Worm (Caenorhabditis elegans): ENCODE measurements around the gene lst-5.

The lst-5 gene

ce11 chrII:7024897-7025852 lies 2.5 kb downstream of the lst-5 start, which contains the start of gene znf-598:
Gene znf-598 (plus strand): TSS chrII:7025802.
- no peak for TF ChIP-seq tbx-2 (tag; optimal IDR thresholded peaks at IDR 0.05)
- peak; percentile 60 for TF ChIP-seq lin-15B (tag; optimal IDR thresholded peaks at IDR 0.05)
- TF ChIP-seq C34B4.2 (tag; optimal IDR thresholded peaks at IDR 0.05), result no peak
- no peak for TF ChIP-seq lir-3 (tag; optimal IDR thresholded peaks at IDR 0.05; ENCODE audit: poor library complexity)
- no peak for TF ChIP-seq nhr-76 (tag; optimal IDR thresholded peaks at IDR 0.05)
- TF ChIP-seq irx-1 (tag; optimal IDR thresholded peaks at IDR 0.05), result no peak
- TF ChIP-seq ceh-63 (GFP tag; optimal IDR thresholded peaks at IDR 0.05), result no peak
- TF ChIP-seq egl-13 (tag; optimal IDR thresholded peaks at IDR 0.05), result no peak
- TF ChIP-seq sptf-1 (tag; optimal IDR thresholded peaks at IDR 0.05), result no peak
- no peak for TF ChIP-seq ces-1 (GFP tag; optimal IDR thresholded peaks at IDR 0.05)
- no peak for TF ChIP-seq ceh-8 (GFP tag; optimal IDR thresholded peaks at IDR 0.05)
- TF ChIP-seq ztf-11 (tag; optimal IDR thresholded peaks at IDR 0.05), result no peak
- no peak for TF ChIP-seq mab-9 (GFP tag; IDR thresholded peaks at IDR 0.05)
- no peak for TF ChIP-seq aha-1 (tag; optimal IDR thresholded peaks at IDR 0.05)
- no peak for TF ChIP-seq hpl-2 (GFP tag; optimal IDR thresholded peaks at IDR 0.05)
- TF ChIP-seq sup-37 (GFP tag; optimal IDR thresholded peaks at IDR 0.05), result no peak
- TF ChIP-seq nhr-84 (tag; optimal IDR thresholded peaks at IDR 0.05), result no peak
- TF ChIP-seq blmp-1 (tag; optimal IDR thresholded peaks at IDR 0.05), result peak; percentile 52
- TF ChIP-seq nhr-90 (tag; optimal IDR thresholded peaks at IDR 0.05; ENCODE audit: poor library complexity), result no peak
- no peak for TF ChIP-seq fkh-4 (tag; optimal IDR thresholded peaks at IDR 0.05; ENCODE audit: borderline replicate concordance)
- TF ChIP-seq grh-1 (GFP tag; IDR thresholded peaks at IDR 0.05), result no peak
- no peak for TF ChIP-seq nhr-12 (tag; optimal IDR thresholded peaks at IDR 0.05)
- peak; percentile 15 for TF ChIP-seq skn-1 (tag; optimal IDR thresholded peaks at IDR 0.05)
- TF ChIP-seq snpc-4 (tag; optimal IDR thresholded peaks at IDR 0.05), result no peak
- peak; percentile 30 to 64 for TF ChIP-seq lin-35 (GFP tag; optimal IDR thresholded peaks at IDR 0.05)
- no peak for TF ChIP-seq nhr-19 (GFP tag; conservative IDR thresholded peaks at IDR 0.05)
- TF ChIP-seq rnt-1 (tag; optimal IDR thresholded peaks at IDR 0.05), result no peak
- TF ChIP-seq pax-3 (tag; optimal IDR thresholded peaks at IDR 0.05), result no peak
- no peak for TF ChIP-seq nhr-237 (tag; optimal IDR thresholded peaks at IDR 0.05)
- no peak for TF ChIP-seq aly-2 (tag; optimal IDR thresholded peaks at IDR 0.05)
- no peak for TF ChIP-seq hlh-4 (tag; optimal IDR thresholded peaks at IDR 0.05)
- TF ChIP-seq alr-1 (tag; optimal IDR thresholded peaks at IDR 0.05; ENCODE audit: borderline replicate concordance), result no peak
- peak; percentile 44 for TF ChIP-seq mep-1 (tag; optimal IDR thresholded peaks at IDR 0.05)
- TF ChIP-seq vab-15 (tag; optimal IDR thresholded peaks at IDR 0.05), result no peak
- TF ChIP-seq zag-1 (tag; optimal IDR thresholded peaks at IDR 0.05), result no peak
- TF ChIP-seq unc-30 (tag; optimal IDR thresholded peaks at IDR 0.05), result no peak
- no peak for TF ChIP-seq Y116A8C.19 (tag; optimal IDR thresholded peaks at IDR 0.05; ENCODE audit: borderline replicate concordance)
- TF ChIP-seq unc-86 (tag; optimal IDR thresholded peaks at IDR 0.05), result no peak
- no peak for TF ChIP-seq C04F5.9 (tag; optimal IDR thresholded peaks at IDR 0.05)
- TF ChIP-seq mef-2 (tag; optimal IDR thresholded peaks at IDR 0.05), result no peak
- no peak for TF ChIP-seq lin-39 (tag; optimal IDR thresholded peaks at IDR 0.05)
- TF ChIP-seq zip-4 (GFP tag; optimal IDR thresholded peaks at IDR 0.05), result no peak
- no peak for TF ChIP-seq pqm-1 (tag; optimal IDR thresholded peaks at IDR 0.05)
- no peak for TF ChIP-seq fos-1 (tag; optimal IDR thresholded peaks at IDR 0.05)
- no peak for TF ChIP-seq efl-3 (GFP tag; optimal IDR thresholded peaks at IDR 0.05)
- TF ChIP-seq unc-98 (GFP tag; IDR thresholded peaks at IDR 0.05), result no peak
- peak; percentile 21 for TF ChIP-seq C16A3.4 (tag; optimal IDR thresholded peaks at IDR 0.05)
- no peak for TF ChIP-seq lin-13 (GFP tag; optimal IDR thresholded peaks at IDR 0.05)
- TF ChIP-seq ceh-82 (tag; optimal IDR thresholded peaks at IDR 0.05), result peak in 1 of 3 experiments; percentile 13
- TF ChIP-seq nhr-77 (tag; optimal IDR thresholded peaks at IDR 0.05), result no peak
- TF ChIP-seq sox-4 (tag; optimal IDR thresholded peaks at IDR 0.05), result no peak
- TF ChIP-seq dsc-1 (tag; optimal IDR thresholded peaks at IDR 0.05), result no peak
